Fruit fly (Drosophila melanogaster) whole organism, embryonic: Measurements from ENCODE around the gene ClC-a.

Experiments
- Abd-B ChIP-seq: fragments of 200-800 bp; sonication (Bioruptor generic); optimal IDR thresholded peaks from 2 replicates; lab custom pipeline; 2018; ENCODE audit warnings: missing biosample characterization, mild to moderate bottlenecking, missing genetic modification characterization, moderate library complexity
- Asciz ChIP-seq: fragments of 200-800 bp; sonication (Bioruptor generic); optimal IDR thresholded peaks from 2 replicates; lab custom pipeline; 2017; ENCODE audit warnings: missing biosample characterization, mild to moderate bottlenecking, missing genetic modification characterization, missing genetic modification reagents
- Atf-2 ChIP-seq: fragments of 200-800 bp; sonication (Bioruptor generic); optimal IDR thresholded peaks from 2 replicates; lab custom pipeline; 2016; ENCODE audit warnings: missing biosample characterization, missing genetic modification characterization
- B-H1 ChIP-seq: fragments of 200-800 bp; sonication (Bioruptor generic); IDR thresholded peaks from 3 replicates; pipeline ENCODE4 v1.3.6; 2022; ENCODE audit warnings: missing biosample characterization, missing genetic modification characterization
- CG11247 ChIP-seq: fragments of 200-800 bp; sonication (Bioruptor generic); IDR thresholded peaks from 2 replicates; pipeline ENCODE4 v1.3.6; 2022; ENCODE audit warnings: missing biosample characterization, missing genetic modification characterization
- CG11695 ChIP-seq: fragments of 200-800 bp; sonication (Bioruptor generic); IDR thresholded peaks from 3 replicates; pipeline ENCODE4 v1.3.6; 2022; ENCODE audit warnings: missing biosample characterization, missing genetic modification characterization
- CG11723 ChIP-seq: fragments of 200-800 bp; sonication (Bioruptor generic); optimal IDR thresholded peaks from 2 replicates; lab custom pipeline; 2017; ENCODE audit warnings: missing biosample characterization, mild to moderate bottlenecking, missing genetic modification characterization
- CG12942 ChIP-seq: fragments of 200-800 bp; sonication (Bioruptor generic); optimal IDR thresholded peaks from 3 replicates; lab custom pipeline; 2016; ENCODE audit warnings: missing biosample characterization, missing genetic modification characterization
- CG13296 ChIP-seq: fragments of 200-800 bp; sonication (Bioruptor generic); optimal IDR thresholded peaks from 3 replicates; lab custom pipeline; 2018; ENCODE audit warnings: missing biosample characterization, mild to moderate bottlenecking, missing genetic modification characterization
- CG14860 ChIP-seq: fragments of 200-800 bp; sonication (Bioruptor generic); IDR thresholded peaks from 3 replicates; pipeline ENCODE4 v1.3.6; 2022; ENCODE audit warnings: missing biosample characterization, missing genetic modification characterization; ENCODE audit not compliant: partially characterized antibody
- CG18764 ChIP-seq: fragments of 200-800 bp; sonication (Bioruptor generic); optimal IDR thresholded peaks from 3 replicates; lab custom pipeline; 2016; ENCODE audit warnings: missing biosample characterization, missing genetic modification characterization
- CG2202 ChIP-seq: fragments of 200-800 bp; sonication (Bioruptor generic); optimal IDR thresholded peaks from 2 replicates; lab custom pipeline; 2018; ENCODE audit warnings: missing biosample characterization, mild to moderate bottlenecking, missing genetic modification characterization
- CG43689 ChIP-seq: fragments of 200-800 bp; sonication (Bioruptor generic); IDR thresholded peaks from 2 replicates; pipeline ENCODE4 v1.3.6; 2022; ENCODE audit warnings: missing biosample characterization, missing genetic modification characterization
- CG4707 ChIP-seq: fragments of 200-800 bp; sonication (Bioruptor generic); optimal IDR thresholded peaks from 2 replicates; lab custom pipeline; 2018; ENCODE audit warnings: missing biosample characterization, mild to moderate bottlenecking, missing genetic modification characterization, moderate library complexity
- CG6854 ChIP-seq: fragments of 200-800 bp; sonication (Bioruptor generic); optimal IDR thresholded peaks from 3 replicates; lab custom pipeline; 2017; ENCODE audit warnings: missing biosample characterization, mild to moderate bottlenecking, missing genetic modification characterization
- CG7271 ChIP-seq: fragments of 200-800 bp; sonication (Bioruptor generic); optimal IDR thresholded peaks from 2 replicates; lab custom pipeline; 2018; ENCODE audit warnings: missing biosample characterization, mild to moderate bottlenecking, missing genetic modification characterization, moderate library complexity
- CG7745 ChIP-seq: fragments of 200-800 bp; sonication (Bioruptor generic); optimal IDR thresholded peaks from 2 replicates; lab custom pipeline; 2018; ENCODE audit warnings: missing biosample characterization, mild to moderate bottlenecking, missing genetic modification characterization, moderate library complexity
- CG7928 ChIP-seq: fragments of 200-800 bp; sonication (Bioruptor generic); optimal IDR thresholded peaks from 2 replicates; lab custom pipeline; 2017; ENCODE audit warnings: missing biosample characterization, mild to moderate bottlenecking, missing genetic modification characterization
- CG8359 ChIP-seq: fragments of 200-800 bp; sonication (Bioruptor generic); optimal IDR thresholded peaks from 2 replicates; lab custom pipeline; 2017; ENCODE audit warnings: missing biosample characterization, mild to moderate bottlenecking, missing genetic modification characterization, borderline replicate concordance
- CG9609 ChIP-seq: fragments of 200-800 bp; sonication (Bioruptor generic); optimal IDR thresholded peaks from 3 replicates; lab custom pipeline; 2016; ENCODE audit warnings: missing biosample characterization, missing genetic modification characterization
- CG9797 ChIP-seq: fragments of 200-800 bp; sonication (Bioruptor generic); optimal IDR thresholded peaks from 3 replicates; lab custom pipeline; 2018; ENCODE audit warnings: missing biosample characterization, mild to moderate bottlenecking, missing genetic modification characterization
- CHES-1-like ChIP-seq: fragments of 200-800 bp; sonication (Bioruptor generic); optimal IDR thresholded peaks from 2 replicates; lab custom pipeline; 2016; ENCODE audit warnings: missing biosample characterization, missing genetic modification characterization
- Drgx ChIP-seq: fragments of 200-800 bp; sonication (Bioruptor generic); IDR thresholded peaks from 2 replicates; pipeline ENCODE4 v1.3.6; 2022; ENCODE audit warnings: missing biosample characterization, missing genetic modification characterization
- Eip74EF ChIP-seq, 2 experiments: fragments of 200-800 bp in 1 of 2; fragments of >200 bp in 1 of 2; sonication (Bioruptor generic) in 1 of 2; optimal IDR thresholded peaks; 2 replicates each; lab custom pipeline; 2017 to 2019; ENCODE audit warnings: missing biosample characterization in 2 of 2, missing genetic modification characterization in 2 of 2, mild to moderate bottlenecking in 1 of 2, moderate library complexity in 1 of 2
- Fer3 ChIP-seq: fragments of 200-800 bp; sonication (Bioruptor generic); optimal IDR thresholded peaks from 2 replicates; lab custom pipeline; 2018; ENCODE audit warnings: missing biosample characterization, mild to moderate bottlenecking, missing genetic modification characterization, moderate library complexity
- Hand ChIP-seq: fragments of 200-800 bp; sonication (Bioruptor generic); optimal IDR thresholded peaks from 2 replicates; lab custom pipeline; 2017; ENCODE audit warnings: mild to moderate bottlenecking, missing biosample characterization, missing genetic modification reagents, missing genetic modification characterization
- Med ChIP-seq: fragments of 200-800 bp; sonication (Bioruptor generic); peaks from one replicate; lab custom pipeline; 2016; ENCODE audit warnings: missing biosample characterization, missing genetic modification characterization, mild to moderate bottlenecking, inconsistent platforms, moderate library complexity
- Meics ChIP-seq: fragments of 200-800 bp; sonication (Bioruptor generic); optimal IDR thresholded peaks from 2 replicates; lab custom pipeline; 2017; ENCODE audit warnings: missing biosample characterization, mild to moderate bottlenecking, missing genetic modification characterization
- Sox102F ChIP-seq: fragments of 200-800 bp; sonication (Bioruptor generic); optimal IDR thresholded peaks from 2 replicates; lab custom pipeline; 2018; ENCODE audit warnings: missing biosample characterization, mild to moderate bottlenecking, missing genetic modification characterization, moderate library complexity
- Sry-δ ChIP-seq: fragments of 200-800 bp; sonication (Bioruptor generic); optimal IDR thresholded peaks from 2 replicates; lab custom pipeline; 2016; ENCODE audit warnings: missing biosample characterization, missing genetic modification characterization
- Ssrp ChIP-seq: fragments of 200-800 bp; sonication (Bioruptor generic); optimal IDR thresholded peaks from 2 replicates; lab custom pipeline; 2018; ENCODE audit warnings: missing biosample characterization, mild to moderate bottlenecking, missing genetic modification characterization, moderate library complexity
- YL-1 ChIP-seq: fragments of 200-800 bp; sonication (Bioruptor generic); optimal IDR thresholded peaks from 3 replicates; lab custom pipeline; 2017; ENCODE audit warnings: missing biosample characterization, mild to moderate bottlenecking, missing genetic modification characterization
- ap ChIP-seq: fragments of 200-800 bp; sonication (Bioruptor generic); IDR thresholded peaks from 2 replicates; pipeline ENCODE4 v1.3.6; 2022; ENCODE audit warnings: missing biosample characterization, missing genetic modification characterization
- ara ChIP-seq: fragments of 200-800 bp; sonication (Bioruptor generic); IDR thresholded peaks from 2 replicates; pipeline ENCODE4 v1.3.6; 2022; ENCODE audit warnings: missing biosample characterization, missing genetic modification characterization
- ase ChIP-seq: fragments of 200-800 bp; sonication (Bioruptor generic); IDR thresholded peaks from 3 replicates; pipeline ENCODE4 v1.3.6; 2022; ENCODE audit warnings: missing biosample characterization, missing genetic modification characterization
- croc ChIP-seq: fragments of 200-800 bp; sonication (Bioruptor generic); conservative IDR thresholded peaks from 3 replicates; pipeline ENCODE4 v1.3.6; 2022; ENCODE audit warnings: missing biosample characterization, missing genetic modification characterization
- dimm ChIP-seq: fragments of 200-800 bp; sonication (Bioruptor generic); IDR thresholded peaks from 2 replicates; pipeline ENCODE4 v1.3.6; 2022; ENCODE audit warnings: missing biosample characterization, missing genetic modification characterization
- disco-r ChIP-seq: fragments of 200-800 bp; sonication (Bioruptor generic); optimal IDR thresholded peaks from 2 replicates; lab custom pipeline; 2016; ENCODE audit warnings: missing biosample characterization, missing genetic modification characterization
- ems ChIP-seq: fragments of 200-800 bp; sonication (Bioruptor generic); optimal IDR thresholded peaks from 3 replicates; lab custom pipeline; 2016; ENCODE audit warnings: missing biosample characterization, missing genetic modification characterization
- gsb-n ChIP-seq: fragments of 200-800 bp; sonication (Bioruptor generic); optimal IDR thresholded peaks from 3 replicates; lab custom pipeline; 2018; ENCODE audit warnings: missing biosample characterization, mild to moderate bottlenecking, missing genetic modification characterization
- hbn ChIP-seq: fragments of 200-800 bp; sonication (Bioruptor generic); IDR thresholded peaks from 2 replicates; pipeline ENCODE4 v1.3.6; 2022; ENCODE audit warnings: missing biosample characterization, missing genetic modification characterization; ENCODE audit not compliant: partially characterized antibody
- ind ChIP-seq: fragments of 200-800 bp; sonication (Bioruptor generic); optimal IDR thresholded peaks from 3 replicates; lab custom pipeline; 2016; ENCODE audit warnings: missing biosample characterization, missing genetic modification characterization
- jigr1 ChIP-seq: fragments of 200-800 bp; sonication (Bioruptor generic); IDR thresholded peaks from 3 replicates; pipeline ENCODE4 v1.3.6; 2022; ENCODE audit warnings: missing biosample characterization, missing genetic modification characterization
- peb ChIP-seq: fragments of 200-800 bp; sonication (Bioruptor generic); IDR thresholded peaks from 2 replicates; pipeline ENCODE4 v1.3.6; 2022; ENCODE audit warnings: missing biosample characterization, missing genetic modification characterization
- pzg ChIP-seq: fragments of 200-800 bp; sonication (Bioruptor generic); optimal IDR thresholded peaks from 3 replicates; lab custom pipeline; 2018; ENCODE audit warnings: missing biosample characterization, mild to moderate bottlenecking, missing genetic modification characterization, moderate library complexity
- seq ChIP-seq: fragments of 200-800 bp; sonication (Bioruptor generic); IDR thresholded peaks from 2 replicates; pipeline ENCODE4 v1.3.6; 2022; ENCODE audit warnings: missing biosample characterization, missing genetic modification characterization
- sqz ChIP-seq: fragments of 200-800 bp; sonication (Bioruptor generic); optimal IDR thresholded peaks from 3 replicates; lab custom pipeline; 2018; ENCODE audit warnings: missing biosample characterization, mild to moderate bottlenecking, missing genetic modification characterization
- sr ChIP-seq: fragments of 200-800 bp; sonication (Bioruptor generic); IDR thresholded peaks from 3 replicates; pipeline ENCODE4 v1.3.6; 2022; ENCODE audit warnings: missing biosample characterization, missing genetic modification characterization
- wek ChIP-seq: fragments of 200-800 bp; sonication (Bioruptor generic); optimal IDR thresholded peaks from 3 replicates; lab custom pipeline; 2018; ENCODE audit warnings: missing biosample characterization, mild to moderate bottlenecking, missing genetic modification characterization, moderate library complexity

ClC-a gene

dm6 chr3R:11779357-11780018 lies 33.5 kb downstream of the ClC-a start (continued):
- peak; percentile 20; the same call in 1 of the 3 replicates for TF ChIP-seq ase (GFP tag; lab: Robert Waterston, UW)
- TF ChIP-seq ind (GFP tag; lab: Kevin White, UChicago), result peak; percentile 25
- peak; percentile 62 for TF ChIP-seq Atf-2 (GFP tag; lab: Kevin White, UChicago)
- TF ChIP-seq CG7271 (tag; lab: Kevin White, UChicago), result no peak
- no peak for TF ChIP-seq CG6854 (GFP tag; lab: Kevin White, UChicago)
- peak; percentile 12 for TF ChIP-seq sqz
- TF ChIP-seq Drgx, result peak; percentile 72
- peak; percentile 1 for TF ChIP-seq Sry-δ
- peak; percentile 49 for TF ChIP-seq CG12942
- TF ChIP-seq Asciz (GFP tag; lab: Kevin White, UChicago), result peak; percentile 62
- no peak for TF ChIP-seq YL-1
- TF ChIP-seq sr (GFP tag; lab: Robert Waterston, UW), result no peak
- peak; percentile 26 for TF ChIP-seq CHES-1-like (GFP tag; lab: Kevin White, UChicago)
- TF ChIP-seq wek (GFP tag; lab: Kevin White, UChicago), result peak; percentile 16
- no peak; the same call in 2 of the 3 replicates for TF ChIP-seq B-H1 (GFP tag; lab: Robert Waterston, UW)
- peak; percentile 53 for TF ChIP-seq peb (GFP tag; lab: Robert Waterston, UW)
- TF ChIP-seq CG11247, result no peak
- no peak for TF ChIP-seq CG11695 (GFP tag; lab: Robert Waterston, UW)
- peak; percentile 86 for TF ChIP-seq croc (GFP tag; lab: Robert Waterston, UW)
- no peak for TF ChIP-seq CG43689 (GFP tag; lab: Robert Waterston, UW)
- peak; percentile 60 for TF ChIP-seq CG18764 (GFP tag; lab: Kevin White, UChicago)
- peak; percentile 76 for TF ChIP-seq CG8359 (GFP tag; lab: Kevin White, UChicago)
- TF ChIP-seq CG2202 (tag; lab: Kevin White, UChicago), result peak; percentile 82
- TF ChIP-seq ara (GFP tag; lab: Robert Waterston, UW), result peak; percentile 70
- peak; percentile 77 for TF ChIP-seq Sox102F (GFP tag; lab: Kevin White, UChicago)
- TF ChIP-seq CG4707 (GFP tag; lab: Kevin White, UChicago), result peak; percentile 55
- TF ChIP-seq CG11723, result peak; percentile 12
- peak; percentile 4 for TF ChIP-seq CG9797 (GFP tag; lab: Kevin White, UChicago)
- peak; percentile 91 for TF ChIP-seq Ssrp (tag; lab: Kevin White, UChicago)
- TF ChIP-seq dimm (GFP tag; lab: Robert Waterston, UW), result no peak
- no peak for TF ChIP-seq hbn
- TF ChIP-seq Hand, result no peak
- peak; percentile 33 for TF ChIP-seq disco-r (GFP tag; lab: Kevin White, UChicago)
- TF ChIP-seq CG14860 (GFP tag; lab: Robert Waterston, UW), result no peak
- TF ChIP-seq Eip74EF (GFP tag; optimal IDR thresholded peaks at IDR 0.05; lab: Kevin White, UChicago), result peak in 1 of 2 experiments; percentile 71
- TF ChIP-seq pzg (GFP tag; lab: Kevin White, UChicago), result no peak
- peak; percentile 87 for TF ChIP-seq Med (GFP tag; lab: Kevin White, UChicago)
- no peak for TF ChIP-seq CG13296 (GFP tag; lab: Kevin White, UChicago)
- peak; percentile 20 for TF ChIP-seq CG9609 (GFP tag; lab: Kevin White, UChicago)
- TF ChIP-seq jigr1, result peak; percentile 32; the same call in 1 of the 3 replicates
- no peak for TF ChIP-seq seq (GFP tag; lab: Robert Waterston, UW)
- TF ChIP-seq CG7745, result no peak
- TF ChIP-seq Meics (GFP tag; lab: Kevin White, UChicago), result peak; percentile 12
- TF ChIP-seq ap, result peak; percentile 58
- TF ChIP-seq gsb-n, result peak; percentile 91
- TF ChIP-seq ems (GFP tag; lab: Kevin White, UChicago), result peak; percentile 16
- peak; percentile 81 for TF ChIP-seq Abd-B (GFP tag; lab: Kevin White, UChicago)
- TF ChIP-seq CG7928 (GFP tag; lab: Kevin White, UChicago), result no peak
- TF ChIP-seq Fer3, result no peak
